Worm (Caenorhabditis elegans) whole organism, L1 larva: ENCODE results near the gene R02E4.2.

Experiments
- C04F5.9 ChIP-seq: sonication (generic microtip); optimal IDR thresholded peaks from 2 replicates; lab custom pipeline; 2016; ENCODE audit warnings: missing genetic modification characterization, missing compliant biosample characterization
- C16A3.4 ChIP-seq: fragments of 150-350 bp; optimal IDR thresholded peaks from 2 replicates; lab custom pipeline; 2014; ENCODE audit warnings: missing biosample characterization, missing genetic modification characterization
- C34B4.2 ChIP-seq: sonication (generic microtip); optimal IDR thresholded peaks from 2 replicates; lab custom pipeline; 2017; ENCODE audit warnings: mild to moderate bottlenecking, missing genetic modification characterization, missing compliant biosample characterization
- aha-1 ChIP-seq: fragments of 150-350 bp; optimal IDR thresholded peaks from 2 replicates; lab custom pipeline; 2014; ENCODE audit warnings: missing biosample characterization, missing genetic modification characterization
- alr-1 ChIP-seq: fragments of 200-800 bp; sonication (Bioruptor generic); optimal IDR thresholded peaks from 2 replicates; lab custom pipeline; 2018; ENCODE audit warnings: borderline replicate concordance, mild to moderate bottlenecking, missing genetic modification characterization, missing compliant biosample characterization
- dpl-1 ChIP-seq, 3 experiments: fragments of 150-350 bp in 2 of 3; sonication (generic microtip) in 1 of 3; optimal IDR thresholded peaks; 2 replicates each; lab custom pipeline; 2014 to 2017; ENCODE audit warnings: missing biosample characterization in 3 of 3, missing genetic modification characterization in 3 of 3, missing genetic modification reagents in 3 of 3
- efl-3 ChIP-seq: fragments of 200-800 bp; sonication (Bioruptor generic); optimal IDR thresholded peaks from 2 replicates; lab custom pipeline; 2018; ENCODE audit warnings: mild to moderate bottlenecking, missing genetic modification characterization, missing compliant biosample characterization
- egl-13 ChIP-seq: sonication (generic microtip); optimal IDR thresholded peaks from 2 replicates; lab custom pipeline; 2016; ENCODE audit warnings: missing genotype, missing genetic modification reagents, missing genetic modification characterization, missing compliant biosample characterization
- egl-27 ChIP-seq, 2 experiments: fragments of 150-350 bp in 1 of 2; sonication (generic microtip); optimal IDR thresholded peaks; 3 replicates each; lab custom pipeline; 2017 to 2018; ENCODE audit warnings: missing biosample characterization in 2 of 2, missing genetic modification characterization in 2 of 2, missing genetic modification reagents in 2 of 2
- ets-5 ChIP-seq: fragments of 200-800 bp; sonication (Bioruptor generic); IDR thresholded peaks from 2 replicates; pipeline ENCODE4 v1.3.6; 2022; ENCODE audit warnings: missing genetic modification characterization, missing compliant biosample characterization
- fkh-10 ChIP-seq: sonication (generic microtip); optimal IDR thresholded peaks from 2 replicates; lab custom pipeline; 2017; ENCODE audit warnings: missing biosample characterization, missing genetic modification reagents, missing genetic modification characterization
- fkh-4 ChIP-seq: sonication (generic microtip); optimal IDR thresholded peaks from 2 replicates; lab custom pipeline; 2016; ENCODE audit warnings: missing compliant biosample characterization, missing genetic modification characterization, borderline replicate concordance
- fkh-8 ChIP-seq: sonication (generic microtip); optimal IDR thresholded peaks from 2 replicates; lab custom pipeline; 2016; ENCODE audit warnings: mild to moderate bottlenecking, missing genetic modification characterization, missing compliant biosample characterization
- fos-1 ChIP-seq: fragments of 150-350 bp; optimal IDR thresholded peaks from 2 replicates; lab custom pipeline; 2014; ENCODE audit warnings: missing biosample characterization, missing genetic modification characterization
- grh-1 ChIP-seq: fragments of 200-800 bp; sonication (Bioruptor generic); IDR thresholded peaks from 2 replicates; pipeline ENCODE4 v1.3.6; 2022; ENCODE audit warnings: missing genetic modification reagents, missing genetic modification characterization, missing compliant biosample characterization
- hlh-4 ChIP-seq: sonication (generic microtip); optimal IDR thresholded peaks from 2 replicates; lab custom pipeline; 2016; ENCODE audit warnings: mild to moderate bottlenecking, missing genetic modification characterization, missing compliant biosample characterization
- isw-1 ChIP-seq: fragments of 200-800 bp; sonication (Bioruptor generic); IDR thresholded peaks from 2 replicates; pipeline ENCODE4 v1.3.6; 2022; ENCODE audit warnings: missing genetic modification characterization, missing compliant biosample characterization
- jun-1 ChIP-seq: fragments of 150-350 bp; optimal IDR thresholded peaks from 2 replicates; lab custom pipeline; 2014; ENCODE audit warnings: missing biosample characterization, missing genetic modification reagents, missing genetic modification characterization
- lin-15B ChIP-seq: fragments of 150-350 bp; sonication (generic microtip); optimal IDR thresholded peaks from 3 replicates; lab custom pipeline; 2014; ENCODE audit warnings: missing biosample characterization, missing genetic modification characterization
- lin-35 ChIP-seq, 2 experiments: fragments of 150-350 bp; optimal IDR thresholded peaks; 2 replicates each; lab custom pipeline; 2014; ENCODE audit warnings: missing biosample characterization in 2 of 2, missing genetic modification characterization in 2 of 2, missing genetic modification reagents in 2 of 2
- lin-39 ChIP-seq: fragments of 150-350 bp; optimal IDR thresholded peaks from 2 replicates; lab custom pipeline; 2014; ENCODE audit warnings: missing biosample characterization, missing genetic modification reagents, missing genetic modification characterization
- lir-3 ChIP-seq: sonication (generic microtip); optimal IDR thresholded peaks from 2 replicates; lab custom pipeline; 2016; ENCODE audit warnings: mild to moderate bottlenecking, missing genetic modification characterization, moderate library complexity, missing compliant biosample characterization; ENCODE audit not compliant: poor library complexity
- lsy-2 ChIP-seq, 2 experiments: fragments of 150-350 bp; optimal IDR thresholded peaks; 2 replicates each; lab custom pipeline; 2014; ENCODE audit warnings: missing biosample characterization in 2 of 2, missing genetic modification characterization in 2 of 2
- nhr-11 ChIP-seq: fragments of 150-350 bp; optimal IDR thresholded peaks from 2 replicates; lab custom pipeline; 2014; ENCODE audit warnings: missing biosample characterization, missing genetic modification characterization
- nhr-12 ChIP-seq: sonication (generic microtip); optimal IDR thresholded peaks from 2 replicates; lab custom pipeline; 2017; ENCODE audit warnings: missing biosample characterization, missing genetic modification characterization
- nhr-19 ChIP-seq: fragments of 200-800 bp; sonication (Bioruptor generic); conservative IDR thresholded peaks from 2 replicates; pipeline ENCODE4 v1.3.6; 2022; ENCODE audit warnings: missing genetic modification characterization, missing compliant biosample characterization
- nhr-20 ChIP-seq: sonication (generic microtip); optimal IDR thresholded peaks from 2 replicates; lab custom pipeline; 2016; ENCODE audit warnings: mild to moderate bottlenecking, missing genetic modification characterization, missing compliant biosample characterization
- nhr-237 ChIP-seq: fragments of 150-350 bp; optimal IDR thresholded peaks from 2 replicates; lab custom pipeline; 2014; ENCODE audit warnings: missing biosample characterization, missing genetic modification characterization
- nhr-47 ChIP-seq: sonication (generic microtip); optimal IDR thresholded peaks from 2 replicates; lab custom pipeline; 2016; ENCODE audit warnings: mild to moderate bottlenecking, missing genetic modification characterization, moderate library complexity, missing compliant biosample characterization
- nhr-76 ChIP-seq: sonication (generic microtip); optimal IDR thresholded peaks from 2 replicates; lab custom pipeline; 2017; ENCODE audit warnings: missing biosample characterization, missing genetic modification characterization
- nhr-77 ChIP-seq: fragments of 150-350 bp; optimal IDR thresholded peaks from 2 replicates; lab custom pipeline; 2014; ENCODE audit warnings: missing biosample characterization, missing genetic modification characterization
- nhr-84 ChIP-seq: sonication (generic microtip); optimal IDR thresholded peaks from 2 replicates; lab custom pipeline; 2017; ENCODE audit warnings: missing biosample characterization, missing genetic modification characterization
- nhr-85 ChIP-seq: sonication (generic microtip); peaks from one replicate; lab custom pipeline; 2016; ENCODE audit warnings: missing genetic modification characterization, inconsistent platforms, missing compliant biosample characterization
- nhr-90 ChIP-seq: sonication (generic microtip); optimal IDR thresholded peaks from 2 replicates; lab custom pipeline; 2016; ENCODE audit warnings: mild to moderate bottlenecking, missing genetic modification characterization, missing compliant biosample characterization; ENCODE audit not compliant: poor library complexity
- pag-3 ChIP-seq: sonication (generic microtip); optimal IDR thresholded peaks from 2 replicates; lab custom pipeline; 2017; ENCODE audit warnings: missing genetic modification characterization, mild to moderate bottlenecking, missing compliant biosample characterization, antibody characterized with exemption, borderline replicate concordance; ENCODE audit not compliant: insufficient read depth
- pax-3 ChIP-seq: fragments of 200-800 bp; sonication (Bioruptor generic); optimal IDR thresholded peaks from 2 replicates; lab custom pipeline; 2018; ENCODE audit warnings: mild to moderate bottlenecking, missing genetic modification characterization, moderate library complexity, missing compliant biosample characterization
- rnt-1 ChIP-seq: sonication (generic microtip); optimal IDR thresholded peaks from 2 replicates; lab custom pipeline; 2016; ENCODE audit warnings: mild to moderate bottlenecking, missing genetic modification characterization, moderate library complexity, missing compliant biosample characterization
- skn-1 ChIP-seq: fragments of 150-350 bp; optimal IDR thresholded peaks from 2 replicates; lab custom pipeline; 2014; ENCODE audit warnings: missing biosample characterization, missing genetic modification characterization
- snpc-4 ChIP-seq: fragments of 150-350 bp; optimal IDR thresholded peaks from 2 replicates; lab custom pipeline; 2014; ENCODE audit warnings: missing biosample characterization, missing genetic modification characterization
- snu-23 ChIP-seq: sonication (generic microtip); optimal IDR thresholded peaks from 2 replicates; lab custom pipeline; 2016; ENCODE audit warnings: missing genetic modification characterization, missing compliant biosample characterization
- sox-4 ChIP-seq: sonication (generic microtip); optimal IDR thresholded peaks from 2 replicates; lab custom pipeline; 2016; ENCODE audit warnings: missing genetic modification characterization, missing compliant biosample characterization
- sptf-1 ChIP-seq: fragments of 150-350 bp; optimal IDR thresholded peaks from 2 replicates; lab custom pipeline; 2014; ENCODE audit warnings: missing biosample characterization, missing genetic modification characterization
- tbx-2 ChIP-seq: sonication (generic microtip); optimal IDR thresholded peaks from 2 replicates; lab custom pipeline; 2016; ENCODE audit warnings: missing genetic modification characterization, missing compliant biosample characterization
- unc-130 ChIP-seq: fragments of 150-350 bp; optimal IDR thresholded peaks from 2 replicates; lab custom pipeline; 2017; ENCODE audit warnings: missing biosample characterization, missing genetic modification characterization, inconsistent platforms
- xbp-1 ChIP-seq: sonication (generic microtip); optimal IDR thresholded peaks from 2 replicates; lab custom pipeline; 2016; ENCODE audit warnings: missing genetic modification characterization, missing compliant biosample characterization
- zip-4 ChIP-seq: fragments of 200-800 bp; sonication (Bioruptor generic); optimal IDR thresholded peaks from 2 replicates; lab custom pipeline; 2018; ENCODE audit warnings: mild to moderate bottlenecking, missing genetic modification characterization, moderate library complexity, missing compliant biosample characterization

R02E4.2 gene

ce11 chrX:4134855-4135254, 27.6 kb downstream of the R02E4.2 start, which contains the start of gene ZK470.2:
TSS of gene ZK470.2 (plus strand) at chrX:4135155.
- TF ChIP-seq unc-130 (no peak), lsy-2 (tag; optimal IDR thresholded peaks at IDR 0.05; lab: Kevin White, UChicago) (no peak), skn-1 (no peak), jun-1 (tag; lab: Kevin White, UChicago) (no peak), fkh-10 (GFP tag; lab: Kevin White, UChicago) (no peak), fkh-4 (tag; lab: Kevin White, UChicago) (no peak), snpc-4 (tag; lab: Kevin White, UChicago) (no peak), pag-3 (tag; lab: Kevin White, UChicago) (no peak), C34B4.2 (tag; lab: Kevin White, UChicago) (no peak), nhr-20 (tag; lab: Kevin White, UChicago) (no peak), lin-35 (GFP tag; optimal IDR thresholded peaks at IDR 0.05; lab: Kevin White, UChicago) (no peak), pax-3 (tag; lab: Kevin White, UChicago) (no peak), C16A3.4 (tag; lab: Kevin White, UChicago) (no peak), hlh-4 (tag; lab: Kevin White, UChicago) (no peak), lin-39 (tag; lab: Kevin White, UChicago) (no peak), nhr-77 (no peak)

DNA sequence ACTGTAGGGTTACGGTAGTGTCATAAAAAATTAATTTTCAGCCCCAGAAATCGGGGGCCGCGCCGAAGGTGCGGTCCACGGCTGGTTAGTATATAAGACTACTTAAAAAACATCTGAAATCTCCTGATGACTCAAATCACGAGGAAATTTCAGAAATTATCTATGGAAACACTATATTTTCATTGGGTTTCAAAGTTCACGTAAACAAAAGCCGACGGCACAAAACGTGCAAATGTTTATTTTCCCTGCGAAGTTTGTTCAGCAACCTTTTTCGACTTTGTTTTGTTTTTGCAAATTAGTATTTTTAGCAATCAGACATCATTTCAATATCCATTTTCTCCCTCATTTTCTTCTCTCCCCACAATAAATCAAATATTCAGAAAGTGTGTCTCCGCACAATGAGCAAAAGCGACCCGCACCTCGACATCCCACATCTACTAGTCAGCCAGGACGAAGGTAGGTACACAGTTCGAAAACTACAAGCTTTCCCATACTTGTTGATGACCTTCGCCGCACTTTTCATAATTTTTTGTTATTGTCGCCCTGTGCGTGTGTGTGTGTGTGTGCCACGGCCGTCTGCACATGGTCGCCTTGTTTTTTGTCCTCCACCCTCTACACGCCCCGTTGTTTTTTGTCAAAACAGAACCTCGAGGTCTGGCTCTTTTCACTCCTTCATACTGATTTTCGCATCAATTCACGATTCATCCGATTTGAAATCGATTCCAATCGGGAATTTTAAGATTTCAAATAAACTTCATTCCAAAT, 29.5 kb downstream of the R02E4.2 start:
- TF ChIP-seq nhr-85 (peak; percentile 18), fkh-8 (tag; lab: Kevin White, UChicago) (no peak)

DNA sequence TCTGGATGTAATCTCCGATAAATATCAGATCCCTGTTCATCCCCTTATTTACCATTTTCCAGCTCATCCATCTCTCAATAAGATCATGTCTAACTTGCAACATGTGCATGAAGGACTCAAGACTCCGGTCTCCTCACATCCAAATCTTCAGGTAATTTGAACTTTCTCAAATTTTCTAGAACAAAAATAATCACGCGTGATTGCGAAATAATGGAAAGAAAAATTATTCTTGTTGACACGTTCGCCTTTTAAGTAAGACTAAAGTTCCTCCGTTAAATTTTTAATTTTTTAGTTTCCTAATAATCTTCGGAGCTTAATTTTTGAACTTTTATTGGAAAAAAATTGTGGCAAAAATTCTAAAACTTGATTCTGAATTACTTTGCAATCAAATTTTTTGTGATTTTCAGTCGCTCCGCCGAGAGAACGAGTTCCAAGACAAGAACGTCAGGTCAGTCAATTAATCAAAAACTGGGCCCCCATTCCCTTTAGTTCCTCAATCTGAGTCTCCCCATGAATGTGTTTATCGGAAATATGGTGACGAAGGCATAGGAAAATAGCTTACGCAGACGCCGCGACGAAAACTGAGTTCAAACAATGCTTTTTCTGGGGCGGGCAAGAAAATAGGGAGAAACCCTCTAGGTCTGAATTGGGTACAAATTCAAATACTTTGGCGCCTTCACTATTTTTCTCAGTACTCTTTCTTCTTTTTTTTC, 30.4 kb downstream of the R02E4.2 start:
- TF ChIP-seq nhr-76 (tag; lab: Kevin White, UChicago) (no peak), lin-15B (tag; lab: Kevin White, UChicago) (no peak), nhr-19 (GFP tag; lab: Robert Waterston, UW) (peak; percentile 29; the same call in 1 of the 2 replicates), zip-4 (peak; percentile 8), xbp-1 (tag; lab: Kevin White, UChicago) (peak; percentile 9), egl-27 (tag; optimal IDR thresholded peaks at IDR 0.05; lab: Kevin White, UChicago) (peak in 1 of 2 experiments; percentile 28), nhr-237 (tag; lab: Kevin White, UChicago) (no peak), snu-23 (GFP tag; lab: Kevin White, UChicago) (peak; percentile 36), nhr-84 (tag; lab: Kevin White, UChicago) (no peak), isw-1 (no peak), alr-1 (no peak), ets-5 (GFP tag; lab: Robert Waterston, UW) (no peak), grh-1 (GFP tag; lab: Robert Waterston, UW) (no peak), sox-4 (no peak), sptf-1 (no peak), tbx-2 (tag; lab: Kevin White, UChicago) (no peak), egl-13 (no peak), aha-1 (no peak), lir-3 (tag; lab: Kevin White, UChicago) (no peak), fos-1 (tag; lab: Kevin White, UChicago) (no peak), lsy-2 (tag; optimal IDR thresholded peaks at IDR 0.05; lab: Kevin White, UChicago) (no peak), nhr-47 (tag; lab: Kevin White, UChicago) (peak; percentile 29), nhr-11 (tag; lab: Kevin White, UChicago) (peak; percentile 10), rnt-1 (tag; lab: Kevin White, UChicago) (peak; percentile 19), nhr-12 (tag; lab: Kevin White, UChicago) (no peak), efl-3 (no peak), C04F5.9 (tag; lab: Kevin White, UChicago) (no peak), C34B4.2 (tag; lab: Kevin White, UChicago) (no peak), fkh-8 (tag; lab: Kevin White, UChicago) (peak; percentile 66), nhr-90 (tag; lab: Kevin White, UChicago) (no peak), dpl-1 (GFP tag; optimal IDR thresholded peaks at IDR 0.05; lab: Kevin White, UChicago) (no peak), nhr-77 (peak; percentile 14), pag-3 (tag; lab: Kevin White, UChicago) (no peak)
